Worm (Caenorhabditis elegans): ENCODE data around the gene valv-1.
A peak's percentile ranks its signal among the peaks of the same experiment; 100 is the strongest.

valv-1 gene

ce11 chrIV:7453661-7454159 is 8.6 kb upstream of the valv-1 start:
- no peak for TF ChIP-seq ceh-43 (GFP tag; optimal IDR thresholded peaks at IDR 0.05)
- TF ChIP-seq mls-2 (tag; optimal IDR thresholded peaks at IDR 0.05) = no peak
- no peak for TF ChIP-seq nhr-237 (tag; optimal IDR thresholded peaks at IDR 0.05)
- no peak for TF ChIP-seq lin-32 (GFP tag; optimal IDR thresholded peaks at IDR 0.05)
- no peak for TF ChIP-seq nhr-2 (tag; optimal IDR thresholded peaks at IDR 0.05)
- TF ChIP-seq nhr-28 (tag; optimal IDR thresholded peaks at IDR 0.05) = no peak
- TF ChIP-seq ces-1 (GFP tag; optimal IDR thresholded peaks at IDR 0.05) = peak; percentile 75
- TF ChIP-seq flh-1 (GFP tag; optimal IDR thresholded peaks at IDR 0.05) = no peak

ce11 chrIV:7451345-7451744 is 6.2 kb upstream of the valv-1 start, which contains the start of gene tes-1:
tes-1 (minus strand) TSS chrIV:7451445.
- TF ChIP-seq unc-120 (tag; optimal IDR thresholded peaks at IDR 0.05; ENCODE audit: poor library complexity, severe bottlenecking) = no peak

DNA sequence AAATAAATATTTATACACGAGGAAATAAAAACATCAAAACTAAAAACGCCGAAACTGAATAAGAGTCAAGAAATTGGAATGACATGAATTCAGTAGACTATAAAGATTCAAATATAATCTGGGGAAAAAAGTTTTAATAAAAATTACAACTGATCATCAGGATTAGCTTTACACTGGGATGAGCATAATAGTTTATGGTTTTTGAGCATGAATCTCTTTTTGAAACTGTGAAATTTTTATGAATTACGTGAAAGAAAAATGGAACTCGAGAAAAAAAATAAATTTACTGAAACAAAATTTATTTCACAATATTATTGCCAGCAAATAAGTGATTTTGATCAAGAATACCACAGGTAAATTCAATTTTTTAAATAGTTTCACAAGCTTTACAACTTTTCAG is 2.4 kb upstream of the valv-1 start, which contains the start of gene B0496.2:
TSS of gene B0496.2 (plus strand) at position 301 of the 400 bp plus-strand sequence.
- TF ChIP-seq flh-1 (GFP tag; optimal IDR thresholded peaks at IDR 0.05) = no peak
- no peak for TF ChIP-seq nhr-12 (tag; optimal IDR thresholded peaks at IDR 0.05)
- no peak for TF ChIP-seq ham-2 (GFP tag; optimal IDR thresholded peaks at IDR 0.05)
- no peak for TF ChIP-seq unc-39 (tag; optimal IDR thresholded peaks at IDR 0.05)
- TF ChIP-seq ceh-83 (GFP tag; optimal IDR thresholded peaks at IDR 0.05) = no peak
- TF ChIP-seq elt-1 (tag; optimal IDR thresholded peaks at IDR 0.05; ENCODE audit: borderline replicate concordance, insufficient read depth) = no peak
- no peak for TF ChIP-seq ceh-39 (tag; optimal IDR thresholded peaks at IDR 0.05)
- no peak for TF ChIP-seq unc-120 (tag; optimal IDR thresholded peaks at IDR 0.05; ENCODE audit: poor library complexity, severe bottlenecking)
- TF ChIP-seq nhr-237 (tag; optimal IDR thresholded peaks at IDR 0.05) = no peak
- TF ChIP-seq snpc-4 (tag; optimal IDR thresholded peaks at IDR 0.05) = no peak
- TF ChIP-seq cnd-1 (tag; optimal IDR thresholded peaks at IDR 0.05) = no peak
- TF ChIP-seq blmp-1 (tag; optimal IDR thresholded peaks at IDR 0.05) = no peak
- TF ChIP-seq mab-5 (tag; optimal IDR thresholded peaks at IDR 0.05) = no peak
- TF ChIP-seq hlh-1 (tag; optimal IDR thresholded peaks at IDR 0.05) = no peak
- no peak for TF ChIP-seq bed-3 (GFP tag; optimal IDR thresholded peaks at IDR 0.05)
- no peak for TF ChIP-seq nhr-28 (tag; optimal IDR thresholded peaks at IDR 0.05)
- TF ChIP-seq ces-1 (GFP tag; optimal IDR thresholded peaks at IDR 0.05) = no peak

DNA sequence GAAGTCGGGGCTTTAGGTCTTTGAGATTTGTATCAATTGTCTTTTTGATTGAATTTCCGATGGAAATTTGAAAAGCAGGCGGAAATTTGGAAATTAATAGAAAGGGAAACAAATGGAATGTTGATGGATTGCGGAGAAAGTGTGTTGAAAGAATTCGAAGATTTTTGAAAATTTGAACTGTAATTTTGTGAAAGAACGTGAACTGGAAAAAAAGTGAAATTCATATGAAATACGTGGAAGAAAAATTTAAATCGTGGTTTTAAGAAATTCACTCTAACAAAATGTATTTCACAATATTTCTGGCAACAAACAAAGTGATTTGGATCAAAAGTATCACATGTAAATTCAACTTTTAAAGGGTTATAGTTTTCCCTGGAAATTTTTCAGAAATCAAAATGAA is 859 bp upstream of the valv-1 start, which contains the start of gene B0496.1:
TSS of gene B0496.1 (plus strand) at position 301 of the 400 bp plus-strand sequence.
- TF ChIP-seq elt-1 (tag; optimal IDR thresholded peaks at IDR 0.05; ENCODE audit: borderline replicate concordance, insufficient read depth) = no peak
- TF ChIP-seq zip-8 (tag; optimal IDR thresholded peaks at IDR 0.05) = no peak

ce11 chrIV:7440238-7440637 is 4.9 kb downstream of the valv-1 start:
- no peak for TF ChIP-seq nhr-237 (tag; optimal IDR thresholded peaks at IDR 0.05)
- TF ChIP-seq lsy-2 (tag; optimal IDR thresholded peaks at IDR 0.05) = no peak
- TF ChIP-seq drap-1 (GFP tag; optimal IDR thresholded peaks at IDR 0.05) = no peak
- no peak for TF ChIP-seq nhr-28 (tag; optimal IDR thresholded peaks at IDR 0.05)
- TF ChIP-seq nhr-76 (tag; optimal IDR thresholded peaks at IDR 0.05) = no peak
- TF ChIP-seq snpc-4 (tag; optimal IDR thresholded peaks at IDR 0.05) = no peak
- no peak for TF ChIP-seq mab-5 (tag; optimal IDR thresholded peaks at IDR 0.05)
- no peak for TF ChIP-seq lin-32 (GFP tag; optimal IDR thresholded peaks at IDR 0.05)
- TF ChIP-seq ceh-39 (tag; optimal IDR thresholded peaks at IDR 0.05) = no peak

DNA sequence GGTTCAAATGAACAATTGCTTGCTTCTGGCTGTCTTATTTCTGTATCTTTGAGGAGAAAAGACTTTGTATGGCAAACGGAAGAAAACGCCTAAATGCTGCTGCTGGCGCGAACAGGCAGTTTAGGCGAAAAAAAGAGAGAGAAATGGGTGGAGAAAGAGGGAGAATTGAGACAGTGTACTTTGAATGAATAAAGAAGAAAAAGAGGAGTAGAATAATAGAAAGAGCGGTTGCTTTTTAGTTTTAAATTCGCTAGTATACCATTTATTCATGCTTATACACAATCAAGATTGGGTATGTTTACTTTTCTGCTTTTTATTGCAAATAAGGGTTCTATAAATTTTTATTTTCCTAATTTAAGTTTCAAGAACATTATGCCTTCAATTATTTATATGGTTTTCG is 5.8 kb downstream of the valv-1 start:
- TF ChIP-seq tbx-8 (GFP tag; optimal IDR thresholded peaks at IDR 0.05) (no peak), nhr-237 (tag; optimal IDR thresholded peaks at IDR 0.05) (no peak), ztf-11 (tag; optimal IDR thresholded peaks at IDR 0.05) (no peak), unc-120 (tag; optimal IDR thresholded peaks at IDR 0.05; ENCODE audit: poor library complexity, severe bottlenecking) (no peak), sptf-1 (tag; optimal IDR thresholded peaks at IDR 0.05) (no peak), unc-39 (tag; optimal IDR thresholded peaks at IDR 0.05) (no peak), cnd-1 (tag; optimal IDR thresholded peaks at IDR 0.05) (no peak), unc-62 (GFP tag; optimal IDR thresholded peaks at IDR 0.05) (no peak), ceh-39 (tag; optimal IDR thresholded peaks at IDR 0.05) (no peak), lin-32 (GFP tag; optimal IDR thresholded peaks at IDR 0.05) (no peak), ham-2 (GFP tag; optimal IDR thresholded peaks at IDR 0.05) (no peak), mep-1 (tag; optimal IDR thresholded peaks at IDR 0.05) (no peak), nhr-2 (tag; optimal IDR thresholded peaks at IDR 0.05) (no peak), lsy-2 (tag; optimal IDR thresholded peaks at IDR 0.05) (no peak), drap-1 (GFP tag; optimal IDR thresholded peaks at IDR 0.05) (no peak), nhr-28 (tag; optimal IDR thresholded peaks at IDR 0.05) (no peak), ceh-43 (GFP tag; optimal IDR thresholded peaks at IDR 0.05) (no peak), lin-13 (tag; optimal IDR thresholded peaks at IDR 0.05) (no peak), hlh-1 (tag; optimal IDR thresholded peaks at IDR 0.05) (no peak), pha-4 (tag; optimal IDR thresholded peaks at IDR 0.05) (no peak)

Data from whole organism, mixed stage, embryonic.